Fruit fly (Drosophila melanogaster): ENCODE measurements around the gene p130CAS.

Gene p130CAS

dm6 chr3L:199050-199745 lies 46.5 kb downstream of the p130CAS start (continued):
- no peak for TF ChIP-seq pan (optimal IDR thresholded peaks at IDR 0.05)
- TF ChIP-seq pan (GFP tag; optimal IDR thresholded peaks at IDR 0.05 in 1 of 2, IDR thresholded peaks at IDR 0.05 in 1 of 2) = no peak
- TF ChIP-seq chinmo (GFP tag; IDR thresholded peaks at IDR 0.05; ENCODE audit: partially characterized antibody) = peak; percentile 96; the same call in 2 of the 4 replicates
- no peak for TF ChIP-seq CG9215 (GFP tag; IDR thresholded peaks at IDR 0.05)
- peak; percentile 46 for TF ChIP-seq CG3847 (GFP tag; IDR thresholded peaks at IDR 0.05)
- no peak for TF ChIP-seq CG10274 (GFP tag; optimal IDR thresholded peaks at IDR 0.05)
- TF ChIP-seq kni (GFP tag; optimal IDR thresholded peaks at IDR 0.05) = peak; percentile 13
- no peak for TF ChIP-seq Spps (tag; optimal IDR thresholded peaks at IDR 0.05)
- TF ChIP-seq stwl (tag; optimal IDR thresholded peaks at IDR 0.05) = no peak
- peak; percentile 47; the same call in 1 of the 3 replicates for TF ChIP-seq Aef1 (GFP tag; IDR thresholded peaks at IDR 0.05)
- TF ChIP-seq esg (GFP tag; conservative IDR thresholded peaks at IDR 0.05) = no peak
- TF ChIP-seq CG13123 (GFP tag; optimal IDR thresholded peaks at IDR 0.05) = no peak
- no peak for TF ChIP-seq CG4282 (GFP tag; optimal IDR thresholded peaks at IDR 0.05)
- peak; percentile 25 for TF ChIP-seq CG17829 (tag; optimal IDR thresholded peaks at IDR 0.05)
- TF ChIP-seq Hr51 (GFP tag; optimal IDR thresholded peaks at IDR 0.05) = no peak
- no peak for TF ChIP-seq ato (GFP tag; IDR thresholded peaks at IDR 0.05; ENCODE audit: partially characterized antibody)
- no peak for TF ChIP-seq lilli (GFP tag; optimal IDR thresholded peaks at IDR 0.05)
- TF ChIP-seq CG14965 (GFP tag; optimal IDR thresholded peaks at IDR 0.05; ENCODE audit: borderline replicate concordance) = no peak
- no peak for TF ChIP-seq ems (GFP tag; optimal IDR thresholded peaks at IDR 0.05)
- no peak for TF ChIP-seq CG14014 (GFP tag; IDR thresholded peaks at IDR 0.05)
- TF ChIP-seq CG8924 (tag; optimal IDR thresholded peaks at IDR 0.05) = no peak
- no peak for TF ChIP-seq nom (GFP tag; optimal IDR thresholded peaks at IDR 0.05)
- no peak for TF ChIP-seq CG12942 (GFP tag; optimal IDR thresholded peaks at IDR 0.05)
- peak; percentile 7 for TF ChIP-seq CG4820 (GFP tag; optimal IDR thresholded peaks at IDR 0.05)
- no peak for TF ChIP-seq sqz (GFP tag; optimal IDR thresholded peaks at IDR 0.05)
- TF ChIP-seq tap (tag; optimal IDR thresholded peaks at IDR 0.05) = no peak
- peak; percentile 98 for TF ChIP-seq CG4617 (GFP tag; optimal IDR thresholded peaks at IDR 0.05; ENCODE audit: borderline replicate concordance)
- TF ChIP-seq lola (GFP tag; optimal IDR thresholded peaks at IDR 0.05) = no peak
- TF ChIP-seq Dll (GFP tag; IDR thresholded peaks at IDR 0.05; ENCODE audit: partially characterized antibody) = no peak
- peak; percentile 48; the same call in 2 of the 3 replicates for TF ChIP-seq jigr1 (GFP tag; IDR thresholded peaks at IDR 0.05)
- peak; percentile 67; the same call in 2 of the 3 replicates for TF ChIP-seq ken (GFP tag; IDR thresholded peaks at IDR 0.05)
- TF ChIP-seq tna (GFP tag; IDR thresholded peaks at IDR 0.05; ENCODE audit: partially characterized antibody) = 0 out of 2 replicates have a peak, but pooled peaks have one; percentile 26
- TF ChIP-seq CG9817 (tag; optimal IDR thresholded peaks at IDR 0.05) = peak; percentile 35
- TF ChIP-seq Ssrp (tag; optimal IDR thresholded peaks at IDR 0.05) = no peak
- peak; percentile 41; the same call in 1 of the 3 replicates for TF ChIP-seq zen2 (GFP tag; IDR thresholded peaks at IDR 0.05; ENCODE audit: partially characterized antibody)
- peak; percentile 7 for TF ChIP-seq ac (GFP tag; optimal IDR thresholded peaks at IDR 0.05)
- TF ChIP-seq Nf-YB (GFP tag; optimal IDR thresholded peaks at IDR 0.05) = no peak
- TF ChIP-seq ci (GFP tag; IDR thresholded peaks at IDR 0.05) = peak; percentile 52; the same call in 1 of the 3 replicates
- peak; percentile 41; the same call in 1 of the 2 replicates for TF ChIP-seq inv (GFP tag; IDR thresholded peaks at IDR 0.05; ENCODE audit: partially characterized antibody)
- TF ChIP-seq dati (GFP tag; IDR thresholded peaks at IDR 0.05) = no peak
- no peak for TF ChIP-seq en (GFP tag; optimal IDR thresholded peaks at IDR 0.05)
- no peak for TF ChIP-seq luna (GFP tag; optimal IDR thresholded peaks at IDR 0.05)
- TF ChIP-seq CG1233 (GFP tag; optimal IDR thresholded peaks at IDR 0.05) = no peak
- TF ChIP-seq tx (GFP tag; optimal IDR thresholded peaks at IDR 0.05) = peak; percentile 5
- TF ChIP-seq Ravus (GFP tag; IDR thresholded peaks at IDR 0.05) = no peak
- TF ChIP-seq CkIIα-i1 (GFP tag; IDR thresholded peaks at IDR 0.05) = no peak
- no peak for TF ChIP-seq ara (GFP tag; IDR thresholded peaks at IDR 0.05)
- TF ChIP-seq fd102C (GFP tag; optimal IDR thresholded peaks at IDR 0.05) = no peak
- TF ChIP-seq odd (GFP tag; optimal IDR thresholded peaks at IDR 0.05) = no peak

Data from whole organism, embryonic.